Worm (Caenorhabditis elegans) whole organism, late embryonic: ENCODE data around the gene K02F6.1.

Source experiments
- ahr-1 ChIP-seq: sonication (generic microtip); optimal IDR thresholded peaks from 2 replicates; lab custom pipeline; 2016; ENCODE audit warnings: missing genetic modification characterization, missing compliant biosample characterization
- ceh-14 ChIP-seq: sonication (generic microtip); optimal IDR thresholded peaks from 2 replicates; lab custom pipeline; 2016; ENCODE audit warnings: missing genotype, missing genetic modification characterization, missing compliant biosample characterization
- ceh-22 ChIP-seq: sonication (generic microtip); optimal IDR thresholded peaks from 2 replicates; lab custom pipeline; 2017; ENCODE audit warnings: missing biosample characterization, missing genetic modification characterization
- ceh-31 ChIP-seq: sonication (generic microtip); optimal IDR thresholded peaks from 2 replicates; lab custom pipeline; 2016; ENCODE audit warnings: missing genetic modification characterization, missing compliant biosample characterization
- ceh-6 ChIP-seq: fragments of 200-800 bp; sonication (Bioruptor generic); optimal IDR thresholded peaks from 2 replicates; lab custom pipeline; 2018; ENCODE audit warnings: mild to moderate bottlenecking, missing genetic modification characterization, missing compliant biosample characterization
- ceh-9 ChIP-seq: sonication (generic microtip); optimal IDR thresholded peaks from 2 replicates; lab custom pipeline; 2016; ENCODE audit warnings: mild to moderate bottlenecking, missing genetic modification characterization, inconsistent platforms, missing compliant biosample characterization
- elt-2 ChIP-seq: sonication (generic microtip); optimal IDR thresholded peaks from 2 replicates; lab custom pipeline; 2016; ENCODE audit warnings: missing genetic modification reagents, missing genetic modification characterization, missing compliant biosample characterization
- elt-4 ChIP-seq: sonication (generic microtip); optimal IDR thresholded peaks from 2 replicates; lab custom pipeline; 2016; ENCODE audit warnings: missing genetic modification characterization, missing compliant biosample characterization
- fkh-10 ChIP-seq: fragments of 150-350 bp; optimal IDR thresholded peaks from 2 replicates; lab custom pipeline; 2014; ENCODE audit warnings: missing biosample characterization, missing genetic modification reagents, missing genetic modification characterization
- fkh-6 ChIP-seq: sonication (generic microtip); optimal IDR thresholded peaks from 2 replicates; lab custom pipeline; 2016; ENCODE audit warnings: missing genetic modification characterization, missing compliant biosample characterization
- hlh-30 ChIP-seq: sonication (generic microtip); optimal IDR thresholded peaks from 2 replicates; lab custom pipeline; 2017; ENCODE audit warnings: antibody characterized with exemption, missing genetic modification characterization, missing compliant biosample characterization; ENCODE audit not compliant: insufficient read depth
- lin-11 ChIP-seq: fragments of 200-800 bp; sonication (Bioruptor generic); optimal IDR thresholded peaks from 2 replicates; lab custom pipeline; 2018; ENCODE audit warnings: mild to moderate bottlenecking, missing genetic modification characterization, missing compliant biosample characterization
- mec-3 ChIP-seq: sonication (generic microtip); optimal IDR thresholded peaks from 2 replicates; lab custom pipeline; 2016; ENCODE audit warnings: borderline replicate concordance, missing genetic modification characterization, missing compliant biosample characterization
- pax-1 ChIP-seq: fragments of 150-350 bp; optimal IDR thresholded peaks from 2 replicates; lab custom pipeline; 2014; ENCODE audit warnings: missing biosample characterization, missing genetic modification characterization
- pros-1 ChIP-seq: fragments of 150-350 bp; optimal IDR thresholded peaks from 2 replicates; lab custom pipeline; 2014; ENCODE audit warnings: missing biosample characterization, missing genetic modification reagents, missing genetic modification characterization
- ref-2 ChIP-seq: sonication (generic microtip); optimal IDR thresholded peaks from 2 replicates; lab custom pipeline; 2016; ENCODE audit warnings: missing genetic modification characterization, missing compliant biosample characterization
- unc-3 ChIP-seq, 2 experiments: fragments of 200-800 bp in 1 of 2; sonication (Bioruptor generic) in 1 of 2; sonication (generic microtip) in 1 of 2; conservative IDR thresholded peaks in 1 of 2; optimal IDR thresholded peaks in 1 of 2; 2 replicates each; pipeline versions ENCODE4 v1.3.6 to Lab custom; 2016 to 2022; ENCODE audit warnings: missing compliant biosample characterization in 2 of 2, missing genetic modification characterization in 2 of 2, missing genetic modification reagents in 1 of 2

Gene K02F6.1

DNA sequence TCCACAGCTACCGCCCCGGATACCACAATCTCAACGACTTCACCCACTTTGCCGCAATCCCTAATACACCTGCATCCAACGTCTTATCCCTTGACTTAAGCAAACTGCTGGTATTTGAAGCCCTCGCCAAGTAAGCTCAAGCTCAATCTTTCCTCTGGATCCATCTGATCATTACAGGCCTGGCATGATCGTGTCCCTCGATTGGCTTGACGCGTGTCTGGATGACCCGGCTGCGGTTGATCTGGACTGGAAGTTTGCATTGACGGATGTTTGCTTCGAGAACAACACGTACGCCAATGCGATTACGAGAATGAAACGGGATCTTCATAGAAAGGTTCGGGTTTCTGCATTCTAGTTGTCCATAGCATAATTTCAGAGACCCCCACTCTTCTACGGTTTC, 47.2 kb downstream of the K02F6.1 start:
- TF ChIP-seq hlh-30 (tag; lab: Kevin White, UChicago) (no peak), ceh-31 (tag; lab: Kevin White, UChicago) (no peak), mec-3 (tag; lab: Kevin White, UChicago) (no peak), unc-3 (GFP tag; conservative IDR thresholded peaks at IDR 0.05; lab: Robert Waterston, UW) (no peak), unc-3 (tag; optimal IDR thresholded peaks at IDR 0.05; lab: Kevin White, UChicago) (no peak), ceh-9 (tag; lab: Kevin White, UChicago) (no peak), lin-11 (tag; lab: Kevin White, UChicago) (no peak), pros-1 (no peak), ref-2 (tag; lab: Kevin White, UChicago) (no peak), elt-4 (tag; lab: Kevin White, UChicago) (no peak), fkh-6 (no peak)

- TF ChIP-seq fkh-10 (no peak), ahr-1 (tag; lab: Kevin White, UChicago) (no peak), pax-1 (no peak), elt-2 (tag; lab: Kevin White, UChicago) (no peak), ceh-22 (tag; lab: Kevin White, UChicago) (no peak), ceh-14 (tag; lab: Kevin White, UChicago) (no peak), mec-3 (tag; lab: Kevin White, UChicago) (no peak), ceh-6 (GFP tag; lab: Kevin White, UChicago) (no peak)
- TF ChIP-seq, all 69 proteins: peak for 0
Observed at ce11 chrII:2605319-2605718, 51.6 kb downstream of the K02F6.1 start, which contains the start of gene sri-77. TSS of gene sri-77 (minus strand) at chrII:2605419.
